Worm (Caenorhabditis elegans) whole organism, young adult: ENCODE measurements around the gene inx-18.

Source experiments
- D2030.7 ChIP-seq: fragments of 200-800 bp; sonication (Bioruptor generic); IDR thresholded peaks from 2 replicates; pipeline ENCODE4 v1.3.6; 2022; ENCODE audit warnings: missing genetic modification reagents, missing genetic modification characterization, missing compliant biosample characterization
- F23B12.7 ChIP-seq: sonication (generic microtip); optimal IDR thresholded peaks from 2 replicates; lab custom pipeline; 2017; ENCODE audit warnings: missing genetic modification characterization, mild to moderate bottlenecking, missing compliant biosample characterization, antibody characterized with exemption, moderate library complexity; ENCODE audit not compliant: insufficient read depth
- F49E8.2 ChIP-seq: sonication (generic microtip); optimal IDR thresholded peaks from 3 replicates; lab custom pipeline; 2017; ENCODE audit warnings: missing genetic modification characterization, mild to moderate bottlenecking, missing compliant biosample characterization, antibody characterized with exemption, moderate library complexity; ENCODE audit not compliant: insufficient read depth
- F57A8.1 ChIP-seq: fragments of 200-800 bp; sonication (Bioruptor generic); optimal IDR thresholded peaks from 2 replicates; lab custom pipeline; 2018; ENCODE audit warnings: mild to moderate bottlenecking, missing genetic modification characterization, moderate library complexity, missing compliant biosample characterization
- Y53F4B.3 ChIP-seq: fragments of 200-800 bp; sonication (Bioruptor generic); IDR thresholded peaks from 2 replicates; pipeline ENCODE4 v1.3.6; 2022; ENCODE audit warnings: missing genetic modification reagents, missing genetic modification characterization, missing compliant biosample characterization
- Y56A3A.18 ChIP-seq: fragments of 200-800 bp; sonication (Bioruptor generic); IDR thresholded peaks from 2 replicates; pipeline ENCODE4 v1.3.6; 2022; ENCODE audit warnings: missing genetic modification reagents, missing genetic modification characterization, missing compliant biosample characterization
- ZK185.1 ChIP-seq: sonication (generic microtip); optimal IDR thresholded peaks from 2 replicates; lab custom pipeline; 2016; ENCODE audit warnings: mild to moderate bottlenecking, missing genetic modification characterization, missing compliant biosample characterization; ENCODE audit not compliant: poor library complexity, severe bottlenecking
- ama-1 ChIP-seq, 3 experiments: fragments of 150-350 bp in 1 of 3; sonication (generic microtip) in 2 of 3; optimal IDR thresholded peaks; 2 replicates each; lab custom pipeline; 2014 to 2018; ENCODE audit warnings: missing biosample characterization in 2 of 3, missing genetic modification characterization in 2 of 3, missing genetic modification reagents in 2 of 3
- bed-2 ChIP-seq: fragments of 200-800 bp; sonication (Bioruptor generic); IDR thresholded peaks from 2 replicates; pipeline ENCODE4 v1.3.6; 2022; ENCODE audit warnings: missing genetic modification reagents, missing genetic modification characterization, missing compliant biosample characterization
- ccch-3 ChIP-seq: fragments of 200-800 bp; sonication (Bioruptor generic); optimal IDR thresholded peaks from 2 replicates; lab custom pipeline; 2018; ENCODE audit warnings: mild to moderate bottlenecking, missing genetic modification characterization, missing compliant biosample characterization
- cebp-1 ChIP-seq, 2 experiments: fragments of 200-800 bp in 1 of 2; sonication (Bioruptor generic) in 1 of 2; sonication (generic microtip) in 1 of 2; IDR thresholded peaks in 1 of 2; optimal IDR thresholded peaks in 1 of 2; 2 replicates each; pipeline versions ENCODE4 v1.3.6 to Lab custom; 2017 to 2022; ENCODE audit warnings: missing compliant biosample characterization in 2 of 2, missing genetic modification characterization in 2 of 2, mild to moderate bottlenecking in 1 of 2, missing genetic modification reagents in 1 of 2, moderate library complexity in 1 of 2
- cebp-2 ChIP-seq: fragments of 200-800 bp; sonication (Bioruptor generic); IDR thresholded peaks from 2 replicates; pipeline ENCODE4 v1.3.6; 2022; ENCODE audit warnings: missing genetic modification characterization, missing compliant biosample characterization
- ceh-27 ChIP-seq: fragments of 200-800 bp; sonication (Bioruptor generic); optimal IDR thresholded peaks from 2 replicates; lab custom pipeline; 2018; ENCODE audit warnings: mild to moderate bottlenecking, missing genetic modification characterization, moderate library complexity, missing compliant biosample characterization
- die-1 ChIP-seq: sonication (generic microtip); optimal IDR thresholded peaks from 2 replicates; lab custom pipeline; 2016; ENCODE audit warnings: missing genotype, mild to moderate bottlenecking, missing genetic modification characterization, missing compliant biosample characterization
- dpl-1 ChIP-seq: fragments of 150-350 bp; optimal IDR thresholded peaks from 2 replicates; lab custom pipeline; 2014; ENCODE audit warnings: missing biosample characterization, missing genetic modification reagents, missing genetic modification characterization
- egl-44 ChIP-seq: fragments of 200-800 bp; sonication (Bioruptor generic); IDR thresholded peaks from 2 replicates; pipeline ENCODE4 v1.3.6; 2022; ENCODE audit warnings: missing genetic modification reagents, missing genetic modification characterization, missing compliant biosample characterization
- him-1 ChIP-seq: sonication (generic microtip); optimal IDR thresholded peaks from 2 replicates; lab custom pipeline; 2016; ENCODE audit warnings: missing genotype, missing genetic modification reagents, missing genetic modification characterization, missing compliant biosample characterization
- hmg-1.2 ChIP-seq: fragments of 200-800 bp; sonication (Bioruptor generic); IDR thresholded peaks from 2 replicates; pipeline ENCODE4 v1.3.6; 2022; ENCODE audit warnings: missing genetic modification reagents, missing genetic modification characterization, missing compliant biosample characterization
- hmg-20 ChIP-seq: fragments of 200-800 bp; sonication (Bioruptor generic); IDR thresholded peaks from 2 replicates; pipeline ENCODE4 v1.3.6; 2022; ENCODE audit warnings: missing genetic modification reagents, missing genetic modification characterization, missing compliant biosample characterization
- let-526 ChIP-seq: fragments of 200-800 bp; sonication (Bioruptor generic); IDR thresholded peaks from 2 replicates; pipeline ENCODE4 v1.3.6; 2022; ENCODE audit warnings: missing genetic modification reagents, missing genetic modification characterization, missing compliant biosample characterization
- lin-35 ChIP-seq, 3 experiments: fragments of 150-350 bp in 2 of 3; sonication (generic microtip) in 1 of 3; optimal IDR thresholded peaks; 2 replicates each; lab custom pipeline; 2014 to 2018; ENCODE audit warnings: missing biosample characterization in 3 of 3, missing genetic modification characterization in 3 of 3, missing genetic modification reagents in 3 of 3
- lin-54 ChIP-seq: fragments of 200-800 bp; sonication (Bioruptor generic); optimal IDR thresholded peaks from 2 replicates; lab custom pipeline; 2018; ENCODE audit warnings: mild to moderate bottlenecking, missing genetic modification characterization, missing compliant biosample characterization
- madf-10 ChIP-seq: sonication (generic microtip); optimal IDR thresholded peaks from 2 replicates; lab custom pipeline; 2016; ENCODE audit warnings: mild to moderate bottlenecking, missing genetic modification characterization, missing compliant biosample characterization
- mcd-1 ChIP-seq: fragments of 200-800 bp; sonication (Bioruptor generic); IDR thresholded peaks from 2 replicates; pipeline ENCODE4 v1.3.6; 2022; ENCODE audit warnings: missing genetic modification reagents, missing genetic modification characterization, missing compliant biosample characterization
- mel-28 ChIP-seq: sonication (generic microtip); optimal IDR thresholded peaks from 2 replicates; lab custom pipeline; 2016; ENCODE audit warnings: borderline replicate concordance, mild to moderate bottlenecking, missing genetic modification characterization, missing compliant biosample characterization
- mxl-1 ChIP-seq: sonication (generic microtip); optimal IDR thresholded peaks from 2 replicates; lab custom pipeline; 2016; ENCODE audit warnings: missing genetic modification characterization, missing compliant biosample characterization
- nfyb-1 ChIP-seq: fragments of 200-800 bp; sonication (Bioruptor generic); IDR thresholded peaks from 2 replicates; pipeline ENCODE4 v1.3.6; 2022; ENCODE audit warnings: missing genetic modification reagents, missing genetic modification characterization, missing compliant biosample characterization
- nhr-120 ChIP-seq: fragments of 200-800 bp; sonication (Bioruptor generic); IDR thresholded peaks from 2 replicates; pipeline ENCODE4 v1.3.6; 2022; ENCODE audit warnings: missing genetic modification characterization, missing compliant biosample characterization
- nhr-27 ChIP-seq: fragments of 200-800 bp; sonication (Bioruptor generic); optimal IDR thresholded peaks from 2 replicates; lab custom pipeline; 2018; ENCODE audit warnings: mild to moderate bottlenecking, missing genetic modification characterization, moderate library complexity, missing compliant biosample characterization
- pbrm-1 ChIP-seq: fragments of 200-800 bp; sonication (Bioruptor generic); IDR thresholded peaks from 2 replicates; pipeline ENCODE4 v1.3.6; 2022; ENCODE audit warnings: missing genetic modification reagents, missing genetic modification characterization, missing compliant biosample characterization
- pha-4 ChIP-seq: fragments of 150-350 bp; sonication (generic microtip); optimal IDR thresholded peaks from 2 replicates; lab custom pipeline; 2014; ENCODE audit warnings: missing biosample characterization, missing genetic modification reagents, missing genetic modification characterization
- rcor-1 ChIP-seq: fragments of 200-800 bp; sonication (Bioruptor generic); IDR thresholded peaks from 2 replicates; pipeline ENCODE4 v1.3.6; 2022; ENCODE audit warnings: missing genetic modification reagents, missing genetic modification characterization, missing compliant biosample characterization
- repo-1 ChIP-seq: sonication (generic microtip); optimal IDR thresholded peaks from 2 replicates; lab custom pipeline; 2017; ENCODE audit warnings: mild to moderate bottlenecking, missing genetic modification characterization, missing compliant biosample characterization
- sdz-38 ChIP-seq: sonication (generic microtip); optimal IDR thresholded peaks from 2 replicates; lab custom pipeline; 2016; ENCODE audit warnings: missing genotype, missing genetic modification characterization, missing compliant biosample characterization
- somi-1 ChIP-seq: fragments of 200-800 bp; sonication (Bioruptor generic); optimal IDR thresholded peaks from 2 replicates; lab custom pipeline; 2018; ENCODE audit warnings: mild to moderate bottlenecking, missing genetic modification characterization, missing compliant biosample characterization
- sptf-2 ChIP-seq: fragments of 200-800 bp; sonication (Bioruptor generic); optimal IDR thresholded peaks from 2 replicates; lab custom pipeline; 2018; ENCODE audit warnings: mild to moderate bottlenecking, missing genetic modification characterization, missing compliant biosample characterization
- ztf-3 ChIP-seq: fragments of 200-800 bp; sonication (Bioruptor generic); optimal IDR thresholded peaks from 2 replicates; lab custom pipeline; 2018; ENCODE audit warnings: mild to moderate bottlenecking, missing genetic modification characterization, missing compliant biosample characterization

The inx-18 gene

ce11 chrIV:657932-658331, 51.8 kb downstream of the inx-18 start (continued):
- TF ChIP-seq ama-1 (optimal IDR thresholded peaks at IDR 0.05; lab: Kevin White, UChicago) (no peak), ama-1 (GFP tag; optimal IDR thresholded peaks at IDR 0.05; lab: Kevin White, UChicago) (no peak), lin-54 (GFP tag; lab: Kevin White, UChicago) (peak; percentile 60), hmg-20 (GFP tag; lab: Robert Waterston, UW) (peak; percentile 51; the same call in 1 of the 2 replicates), ccch-3 (GFP tag; lab: Kevin White, UChicago) (no peak), F49E8.2 (tag; lab: Kevin White, UChicago) (peak; percentile 87), ZK185.1 (tag; lab: Kevin White, UChicago) (peak; percentile 44), ztf-3 (GFP tag; lab: Kevin White, UChicago) (no peak), nfyb-1 (peak; percentile 76), sptf-2 (GFP tag; lab: Kevin White, UChicago) (no peak), mxl-1 (tag; lab: Kevin White, UChicago) (no peak), nhr-120 (GFP tag; lab: Robert Waterston, UW) (no peak), die-1 (tag; lab: Kevin White, UChicago) (no peak), sdz-38 (tag; lab: Kevin White, UChicago) (no peak), Y53F4B.3 (no peak), rcor-1 (GFP tag; lab: Robert Waterston, UW) (peak; percentile 68), cebp-1 (GFP tag; IDR thresholded peaks at IDR 0.05; lab: Robert Waterston, UW) (0 out of 2 replicates have a peak, but pooled peaks have one; percentile 42), cebp-1 (tag; optimal IDR thresholded peaks at IDR 0.05; lab: Kevin White, UChicago) (peak; percentile 66), lin-35 (GFP tag; optimal IDR thresholded peaks at IDR 0.05; lab: Kevin White, UChicago) (no peak), somi-1 (GFP tag; lab: Kevin White, UChicago) (no peak), mcd-1 (GFP tag; lab: Robert Waterston, UW) (peak; percentile 74), let-526 (GFP tag; lab: Robert Waterston, UW) (no peak), egl-44 (GFP tag; lab: Robert Waterston, UW) (peak; percentile 42; the same call in 1 of the 2 replicates), D2030.7 (GFP tag; lab: Robert Waterston, UW) (peak; percentile 88), ceh-27 (no peak), bed-2 (GFP tag; lab: Robert Waterston, UW) (0 out of 2 replicates have a peak, but pooled peaks have one; percentile 24), F57A8.1 (GFP tag; lab: Kevin White, UChicago) (no peak), pbrm-1 (GFP tag; lab: Robert Waterston, UW) (peak; percentile 71; the same call in 1 of the 2 replicates), F23B12.7 (no peak), mel-28 (no peak)

DNA sequence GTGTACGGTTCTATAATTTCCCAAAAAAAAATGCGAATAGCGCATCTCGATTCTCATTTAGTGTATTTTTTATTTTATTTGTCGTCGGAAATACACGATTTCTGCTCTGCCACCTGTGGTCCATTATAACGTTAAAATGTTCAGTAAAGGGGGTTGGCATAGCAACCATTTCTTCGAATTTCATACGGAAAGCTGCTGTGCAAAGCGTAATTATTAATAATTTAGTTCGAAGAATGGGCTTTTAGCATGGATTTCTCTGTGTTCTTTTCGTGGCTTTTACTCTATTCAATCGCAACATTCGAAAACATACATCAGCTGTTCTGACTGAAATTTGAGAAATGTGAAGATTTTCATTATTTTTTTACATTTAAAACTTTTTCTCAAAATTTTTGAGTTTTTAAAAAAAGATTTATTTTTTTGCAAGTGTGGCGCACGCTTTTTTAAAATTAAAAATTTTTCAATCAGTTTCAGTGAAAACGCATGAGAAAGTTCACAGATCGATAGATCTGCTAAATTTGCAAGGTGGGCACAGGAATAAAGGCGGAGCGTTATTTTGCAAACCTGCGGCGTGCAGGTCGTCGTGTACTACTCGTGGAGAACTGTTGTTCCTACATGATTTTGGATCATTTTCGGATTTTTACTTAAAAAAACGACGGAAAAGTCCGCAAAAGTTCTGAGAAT, 52.5 kb downstream of the inx-18 start:
- TF ChIP-seq pha-4 (tag; lab: Kevin White, UChicago) (no peak), repo-1 (tag; lab: Kevin White, UChicago) (peak; percentile 63), cebp-1 (GFP tag; IDR thresholded peaks at IDR 0.05; lab: Robert Waterston, UW) (no peak), cebp-1 (tag; optimal IDR thresholded peaks at IDR 0.05; lab: Kevin White, UChicago) (peak; percentile 54), him-1 (tag; lab: Kevin White, UChicago) (no peak), rcor-1 (GFP tag; lab: Robert Waterston, UW) (no peak), madf-10 (no peak), dpl-1 (GFP tag; lab: Kevin White, UChicago) (no peak), cebp-2 (no peak), hmg-1.2 (GFP tag; lab: Robert Waterston, UW) (0 out of 2 replicates have a peak, but pooled peaks have one; percentile 16), Y56A3A.18 (GFP tag; lab: Robert Waterston, UW) (no peak), nhr-27 (tag; lab: Kevin White, UChicago) (no peak), nhr-120 (GFP tag; lab: Robert Waterston, UW) (no peak)
